Fruit fly (Drosophila melanogaster) whole organism: ENCODE measurements around the gene ImpL2.

Experiments used
- CG8478 ChIP-seq: fragments of >200 bp; optimal IDR thresholded peaks from 2 replicates; lab custom pipeline; 2018; ENCODE audit warnings: inconsistent platforms
- pan ChIP-seq: fragments of >200 bp; optimal IDR thresholded peaks from 2 replicates; lab custom pipeline; 2017
- psq ChIP-seq: fragments of >200 bp; optimal IDR thresholded peaks from 2 replicates; lab custom pipeline; 2017
- usp ChIP-seq: fragments of >200 bp; optimal IDR thresholded peaks from 2 replicates; lab custom pipeline; 2017; ENCODE audit warnings: missing biosample characterization, missing genetic modification characterization, mixed read lengths

dm6 chr3L:4282627-4283026 is 46.7 kb upstream of the ImpL2 start, which contains the start of gene CG11583:
- TF ChIP-seq CG8478 (lab: Kevin White, UChicago), result no peak
- TF ChIP-seq psq, result no peak
- TF ChIP-seq pan, result no peak
- no peak for TF ChIP-seq usp (GFP tag; lab: Kevin White, UChicago)
